Worm (Caenorhabditis elegans): Measurements from ENCODE around the gene F49H6.5.

- TF ChIP-seq nhr-84 (tag; optimal IDR thresholded peaks at IDR 0.05) (no peak), unc-62 (GFP tag; optimal IDR thresholded peaks at IDR 0.05) (no peak), nhr-237 (tag; optimal IDR thresholded peaks at IDR 0.05) (no peak), unc-130 (tag; optimal IDR thresholded peaks at IDR 0.05) (no peak), ceh-63 (GFP tag; optimal IDR thresholded peaks at IDR 0.05) (no peak), aly-2 (tag; optimal IDR thresholded peaks at IDR 0.05) (no peak), skn-1 (tag; optimal IDR thresholded peaks at IDR 0.05) (no peak), lin-35 (GFP tag; optimal IDR thresholded peaks at IDR 0.05) (no peak), mep-1 (tag; optimal IDR thresholded peaks at IDR 0.05) (no peak), lin-39 (tag; optimal IDR thresholded peaks at IDR 0.05) (no peak), swsn-7 (tag; optimal IDR thresholded peaks at IDR 0.05) (no peak), lir-3 (tag; optimal IDR thresholded peaks at IDR 0.05; ENCODE audit: poor library complexity) (no peak)
Observed at ce11 chrV:17014050-17014449, 9.0 kb upstream of the F49H6.5 start, which contains the start of gene clc-13.

All from whole organism, L1 larva.